Worm (Caenorhabditis elegans) whole organism, young adult: ENCODE data around the gene C07E3.10.

Experiments
- ZK185.1 ChIP-seq: sonication (generic microtip); optimal IDR thresholded peaks from 2 replicates; lab custom pipeline; 2016; ENCODE audit warnings: mild to moderate bottlenecking, missing genetic modification characterization, missing compliant biosample characterization; ENCODE audit not compliant: poor library complexity, severe bottlenecking
- snpc-3.4 ChIP-seq: sonication (generic microtip); optimal IDR thresholded peaks from 2 replicates; lab custom pipeline; 2017; ENCODE audit warnings: missing genetic modification characterization, mild to moderate bottlenecking, missing compliant biosample characterization, antibody characterized with exemption, moderate library complexity, missing genotype, missing genetic modification reagents
- snpc-4 ChIP-seq, 5 experiments: fragments of 150-350 bp in 1 of 5; sonication (generic microtip) in 4 of 5; optimal IDR thresholded peaks; 2 replicates each; lab custom pipeline; 2014 to 2018; ENCODE audit warnings: missing genetic modification characterization in 5 of 5, missing biosample characterization in 3 of 5, antibody characterized with exemption in 2 of 5, mild to moderate bottlenecking in 2 of 5, missing compliant biosample characterization in 2 of 5, missing genotype in 2 of 5, moderate library complexity in 2 of 5, missing genetic modification reagents in 1 of 5
- somi-1 ChIP-seq: fragments of 200-800 bp; sonication (Bioruptor generic); optimal IDR thresholded peaks from 2 replicates; lab custom pipeline; 2018; ENCODE audit warnings: mild to moderate bottlenecking, missing genetic modification characterization, missing compliant biosample characterization
- unc-62 ChIP-seq: fragments of 150-350 bp; optimal IDR thresholded peaks from 2 replicates; lab custom pipeline; 2014; ENCODE audit warnings: missing biosample characterization, missing genetic modification reagents, missing genetic modification characterization

- no peak for TF ChIP-seq snpc-4 (GFP tag; optimal IDR thresholded peaks at IDR 0.05; lab: Kevin White, UChicago)
- no peak for TF ChIP-seq snpc-4 (tag; optimal IDR thresholded peaks at IDR 0.05; lab: Kevin White, UChicago)
- TF ChIP-seq ZK185.1 (tag; lab: Kevin White, UChicago): no peak
- no peak for TF ChIP-seq somi-1 (GFP tag; lab: Kevin White, UChicago)
- no peak for TF ChIP-seq snpc-3.4 (tag; lab: Kevin White, UChicago)
- TF ChIP-seq unc-62: no peak
Measured at ce11 chrII:10373016-10373415, 26.8 kb downstream of the C07E3.10 start.
